Worm (Caenorhabditis elegans) whole organism, young adult: Measurements from ENCODE around the gene K09G1.2.

Experiments
- B0019.2 ChIP-seq: fragments of 200-800 bp; sonication (Bioruptor generic); conservative IDR thresholded peaks from 2 replicates; pipeline ENCODE4 v1.3.6; 2022; ENCODE audit warnings: missing genetic modification reagents, missing genetic modification characterization, missing compliant biosample characterization
- B0261.1 ChIP-seq: sonication (generic microtip); optimal IDR thresholded peaks from 2 replicates; lab custom pipeline; 2016; ENCODE audit warnings: mild to moderate bottlenecking, missing genetic modification characterization, moderate library complexity, missing compliant biosample characterization
- C06A6.2 ChIP-seq: fragments of 200-800 bp; sonication (Bioruptor generic); conservative IDR thresholded peaks from 2 replicates; pipeline ENCODE4 v1.3.6; 2022; ENCODE audit warnings: missing genetic modification characterization, missing compliant biosample characterization
- F23B12.7 ChIP-seq: sonication (generic microtip); optimal IDR thresholded peaks from 2 replicates; lab custom pipeline; 2017; ENCODE audit warnings: missing genetic modification characterization, mild to moderate bottlenecking, missing compliant biosample characterization, antibody characterized with exemption, moderate library complexity; ENCODE audit not compliant: insufficient read depth
- F39B2.1 ChIP-seq: fragments of 200-800 bp; sonication (Bioruptor generic); IDR thresholded peaks from 2 replicates; pipeline ENCODE4 v1.3.6; 2022; ENCODE audit warnings: missing genetic modification reagents, missing genetic modification characterization, missing compliant biosample characterization
- F49E8.2 ChIP-seq: sonication (generic microtip); optimal IDR thresholded peaks from 3 replicates; lab custom pipeline; 2017; ENCODE audit warnings: missing genetic modification characterization, mild to moderate bottlenecking, missing compliant biosample characterization, antibody characterized with exemption, moderate library complexity; ENCODE audit not compliant: insufficient read depth
- F52B5.7 ChIP-seq: sonication (generic microtip); optimal IDR thresholded peaks from 2 replicates; lab custom pipeline; 2016; ENCODE audit warnings: mild to moderate bottlenecking, missing genetic modification characterization, missing compliant biosample characterization
- F57A8.1 ChIP-seq: fragments of 200-800 bp; sonication (Bioruptor generic); optimal IDR thresholded peaks from 2 replicates; lab custom pipeline; 2018; ENCODE audit warnings: mild to moderate bottlenecking, missing genetic modification characterization, moderate library complexity, missing compliant biosample characterization
- F57C9.4 ChIP-seq: sonication (generic microtip); optimal IDR thresholded peaks from 2 replicates; lab custom pipeline; 2017; ENCODE audit warnings: mild to moderate bottlenecking, missing genetic modification characterization, missing compliant biosample characterization
- Y56A3A.18 ChIP-seq: fragments of 200-800 bp; sonication (Bioruptor generic); IDR thresholded peaks from 2 replicates; pipeline ENCODE4 v1.3.6; 2022; ENCODE audit warnings: missing genetic modification reagents, missing genetic modification characterization, missing compliant biosample characterization
- ZK185.1 ChIP-seq: sonication (generic microtip); optimal IDR thresholded peaks from 2 replicates; lab custom pipeline; 2016; ENCODE audit warnings: mild to moderate bottlenecking, missing genetic modification characterization, missing compliant biosample characterization; ENCODE audit not compliant: poor library complexity, severe bottlenecking
- akir-1 ChIP-seq: fragments of 200-800 bp; sonication (Bioruptor generic); optimal IDR thresholded peaks from 2 replicates; lab custom pipeline; 2018; ENCODE audit warnings: mild to moderate bottlenecking, missing genetic modification characterization, moderate library complexity, missing compliant biosample characterization
- ama-1 ChIP-seq, 3 experiments: fragments of 150-350 bp in 1 of 3; sonication (generic microtip) in 2 of 3; optimal IDR thresholded peaks; 2 replicates each; lab custom pipeline; 2014 to 2018; ENCODE audit warnings: missing biosample characterization in 2 of 3, missing genetic modification characterization in 2 of 3, missing genetic modification reagents in 2 of 3
- attf-6 ChIP-seq: fragments of 200-800 bp; sonication (Bioruptor generic); IDR thresholded peaks from 2 replicates; pipeline ENCODE4 v1.3.6; 2022; ENCODE audit warnings: missing genetic modification reagents, missing genetic modification characterization, missing compliant biosample characterization
- ceh-100 ChIP-seq: fragments of 200-800 bp; sonication (Bioruptor generic); IDR thresholded peaks from 2 replicates; pipeline ENCODE4 v1.3.6; 2022; ENCODE audit warnings: missing genetic modification reagents, missing genetic modification characterization, missing compliant biosample characterization
- ceh-27 ChIP-seq: fragments of 200-800 bp; sonication (Bioruptor generic); optimal IDR thresholded peaks from 2 replicates; lab custom pipeline; 2018; ENCODE audit warnings: mild to moderate bottlenecking, missing genetic modification characterization, moderate library complexity, missing compliant biosample characterization
- ceh-91 ChIP-seq: fragments of 200-800 bp; sonication (Bioruptor generic); IDR thresholded peaks from 2 replicates; pipeline ENCODE4 v1.3.6; 2022; ENCODE audit warnings: missing genetic modification reagents, missing genetic modification characterization, missing compliant biosample characterization
- chd-7 ChIP-seq: sonication (generic microtip); optimal IDR thresholded peaks from 2 replicates; lab custom pipeline; 2016; ENCODE audit warnings: mild to moderate bottlenecking, missing genetic modification characterization, moderate library complexity, missing compliant biosample characterization
- dpff-1 ChIP-seq: sonication (generic microtip); optimal IDR thresholded peaks from 2 replicates; lab custom pipeline; 2017; ENCODE audit warnings: mild to moderate bottlenecking, missing genetic modification characterization, missing compliant biosample characterization
- efl-1 ChIP-seq: fragments of 150-350 bp; optimal IDR thresholded peaks from 2 replicates; lab custom pipeline; 2014; ENCODE audit warnings: missing biosample characterization, missing genetic modification reagents, missing genetic modification characterization
- egl-44 ChIP-seq: fragments of 200-800 bp; sonication (Bioruptor generic); IDR thresholded peaks from 2 replicates; pipeline ENCODE4 v1.3.6; 2022; ENCODE audit warnings: missing genetic modification reagents, missing genetic modification characterization, missing compliant biosample characterization
- gei-17 ChIP-seq: fragments of 200-800 bp; sonication (Bioruptor generic); optimal IDR thresholded peaks from 2 replicates; lab custom pipeline; 2018; ENCODE audit warnings: mild to moderate bottlenecking, missing genetic modification characterization, missing compliant biosample characterization
- let-526 ChIP-seq: fragments of 200-800 bp; sonication (Bioruptor generic); IDR thresholded peaks from 2 replicates; pipeline ENCODE4 v1.3.6; 2022; ENCODE audit warnings: missing genetic modification reagents, missing genetic modification characterization, missing compliant biosample characterization
- lin-26 ChIP-seq: fragments of 200-800 bp; sonication (Bioruptor generic); IDR thresholded peaks from 2 replicates; pipeline ENCODE4 v1.3.6; 2022; ENCODE audit warnings: missing genetic modification reagents, missing genetic modification characterization, missing compliant biosample characterization
- lin-40 ChIP-seq: sonication (generic microtip); optimal IDR thresholded peaks from 2 replicates; lab custom pipeline; 2016; ENCODE audit warnings: missing genetic modification characterization, mild to moderate bottlenecking, missing compliant biosample characterization, missing genotype, missing genetic modification reagents
- lsl-1 ChIP-seq: fragments of 200-800 bp; sonication (Bioruptor generic); optimal IDR thresholded peaks from 2 replicates; lab custom pipeline; 2018; ENCODE audit warnings: mild to moderate bottlenecking, missing genetic modification characterization, moderate library complexity, missing compliant biosample characterization
- lsy-27 ChIP-seq: sonication (generic microtip); optimal IDR thresholded peaks from 2 replicates; lab custom pipeline; 2017; ENCODE audit warnings: missing genetic modification characterization, mild to moderate bottlenecking, missing compliant biosample characterization, antibody characterized with exemption, missing genotype, borderline replicate concordance; ENCODE audit not compliant: insufficient read depth
- madf-10 ChIP-seq: sonication (generic microtip); optimal IDR thresholded peaks from 2 replicates; lab custom pipeline; 2016; ENCODE audit warnings: mild to moderate bottlenecking, missing genetic modification characterization, missing compliant biosample characterization
- madf-3 ChIP-seq: fragments of 200-800 bp; sonication (Bioruptor generic); IDR thresholded peaks from 2 replicates; pipeline ENCODE4 v1.3.6; 2022; ENCODE audit warnings: missing genetic modification reagents, missing genetic modification characterization, missing compliant biosample characterization
- mes-4 ChIP-seq: sonication (generic microtip); optimal IDR thresholded peaks from 2 replicates; lab custom pipeline; 2016; ENCODE audit warnings: missing genotype, missing genetic modification characterization, missing compliant biosample characterization
- nhr-80 ChIP-seq: sonication (generic microtip); optimal IDR thresholded peaks from 2 replicates; lab custom pipeline; 2016; ENCODE audit warnings: missing genetic modification characterization, missing compliant biosample characterization
- nhr-90 ChIP-seq: sonication (generic microtip); optimal IDR thresholded peaks from 2 replicates; lab custom pipeline; 2016; ENCODE audit warnings: missing genotype, mild to moderate bottlenecking, missing genetic modification characterization, missing compliant biosample characterization
- repo-1 ChIP-seq: sonication (generic microtip); optimal IDR thresholded peaks from 2 replicates; lab custom pipeline; 2017; ENCODE audit warnings: mild to moderate bottlenecking, missing genetic modification characterization, missing compliant biosample characterization
- snpc-4 ChIP-seq, 5 experiments: fragments of 150-350 bp in 1 of 5; sonication (generic microtip) in 4 of 5; optimal IDR thresholded peaks; 2 replicates each; lab custom pipeline; 2014 to 2018; ENCODE audit warnings: missing genetic modification characterization in 5 of 5, missing biosample characterization in 3 of 5, antibody characterized with exemption in 2 of 5, mild to moderate bottlenecking in 2 of 5, missing compliant biosample characterization in 2 of 5, missing genotype in 2 of 5, moderate library complexity in 2 of 5, missing genetic modification reagents in 1 of 5
- tbp1 ChIP-seq: fragments of 200-800 bp; sonication (Bioruptor generic); optimal IDR thresholded peaks from 2 replicates; lab custom pipeline; 2018; ENCODE audit warnings: mild to moderate bottlenecking, missing genetic modification characterization, missing compliant biosample characterization
- zim-3 ChIP-seq: sonication (generic microtip); optimal IDR thresholded peaks from 2 replicates; lab custom pipeline; 2017; ENCODE audit warnings: mild to moderate bottlenecking, missing genetic modification characterization, moderate library complexity, missing compliant biosample characterization
- ztf-18 ChIP-seq: sonication (generic microtip); optimal IDR thresholded peaks from 2 replicates; lab custom pipeline; 2016; ENCODE audit warnings: missing genotype, mild to moderate bottlenecking, missing genetic modification characterization, missing compliant biosample characterization
- ztf-26 ChIP-seq: sonication (generic microtip); optimal IDR thresholded peaks from 2 replicates; lab custom pipeline; 2017; ENCODE audit warnings: missing genetic modification characterization, missing compliant biosample characterization

K09G1.2 gene

DNA sequence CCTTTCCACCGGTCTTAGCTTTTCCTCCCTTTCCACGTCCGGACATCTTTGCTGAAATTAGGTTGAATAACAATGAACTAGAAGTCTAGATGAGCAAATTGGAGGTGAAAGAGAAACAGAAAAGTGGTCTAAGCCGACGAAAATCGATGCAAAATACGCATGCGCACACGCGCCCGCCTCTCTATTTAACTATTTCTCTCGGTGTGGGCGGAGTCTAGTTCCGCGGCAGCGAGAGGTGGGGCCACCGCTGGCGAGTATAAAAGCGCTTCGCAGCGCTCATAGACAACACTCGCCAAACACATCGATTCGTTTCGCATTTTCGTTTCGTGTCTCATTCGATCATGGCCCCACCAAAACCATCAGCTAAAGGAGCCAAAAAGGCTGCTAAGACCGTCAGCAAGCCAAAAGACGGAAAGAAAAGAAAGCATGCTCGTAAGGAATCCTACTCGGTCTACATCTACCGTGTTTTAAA is 45.1 kb upstream of the K09G1.2 start, which contains the start of the genes his-35 and his-41 (continued):
- TF ChIP-seq ceh-100 (GFP tag; lab: Robert Waterston, UW) (no peak), nhr-80 (tag; lab: Kevin White, UChicago) (peak; percentile 32), lin-40 (tag; lab: Kevin White, UChicago) (peak; percentile 63), gei-17 (GFP tag; lab: Kevin White, UChicago) (no peak), attf-6 (no peak), ztf-26 (tag; lab: Kevin White, UChicago) (peak; percentile 10), zim-3 (tag; lab: Kevin White, UChicago) (no peak), efl-1 (no peak), lsl-1 (GFP tag; lab: Kevin White, UChicago) (no peak), F52B5.7 (peak; percentile 7), B0261.1 (tag; lab: Kevin White, UChicago) (no peak), F57A8.1 (GFP tag; lab: Kevin White, UChicago) (no peak), C06A6.2 (GFP tag; lab: Robert Waterston, UW) (0 out of 2 replicates have a peak, but pooled peaks have one; percentile 30), dpff-1 (tag; lab: Kevin White, UChicago) (no peak), madf-10 (tag; lab: Kevin White, UChicago) (no peak), ZK185.1 (tag; lab: Kevin White, UChicago) (peak; percentile 22), lsy-27 (no peak), nhr-90 (no peak), F39B2.1 (GFP tag; lab: Robert Waterston, UW) (peak; percentile 12; the same call in 1 of the 2 replicates), ama-1 (optimal IDR thresholded peaks at IDR 0.05; lab: Kevin White, UChicago) (peak; percentile 85), ama-1 (GFP tag; optimal IDR thresholded peaks at IDR 0.05; lab: Kevin White, UChicago) (no peak), chd-7 (peak; percentile 6), let-526 (GFP tag; lab: Robert Waterston, UW) (0 out of 2 replicates have a peak, but pooled peaks have one; percentile 34), ceh-27 (GFP tag; lab: Kevin White, UChicago) (peak; percentile 67), snpc-4 (GFP tag; optimal IDR thresholded peaks at IDR 0.05; lab: Kevin White, UChicago) (no peak), snpc-4 (tag; optimal IDR thresholded peaks at IDR 0.05; lab: Kevin White, UChicago) (no peak), ztf-18 (tag; lab: Kevin White, UChicago) (no peak), madf-3 (GFP tag; lab: Robert Waterston, UW) (no peak), F49E8.2 (tag; lab: Kevin White, UChicago) (no peak), ceh-91 (no peak), F57C9.4 (tag; lab: Kevin White, UChicago) (no peak), Y56A3A.18 (GFP tag; lab: Robert Waterston, UW) (no peak), mes-4 (no peak), B0019.2 (GFP tag; lab: Robert Waterston, UW) (no peak), tbp1 (GFP tag; lab: Kevin White, UChicago) (peak; percentile 27), egl-44 (peak; percentile 24; the same call in 1 of the 2 replicates), akir-1 (GFP tag; lab: Kevin White, UChicago) (no peak)

DNA sequence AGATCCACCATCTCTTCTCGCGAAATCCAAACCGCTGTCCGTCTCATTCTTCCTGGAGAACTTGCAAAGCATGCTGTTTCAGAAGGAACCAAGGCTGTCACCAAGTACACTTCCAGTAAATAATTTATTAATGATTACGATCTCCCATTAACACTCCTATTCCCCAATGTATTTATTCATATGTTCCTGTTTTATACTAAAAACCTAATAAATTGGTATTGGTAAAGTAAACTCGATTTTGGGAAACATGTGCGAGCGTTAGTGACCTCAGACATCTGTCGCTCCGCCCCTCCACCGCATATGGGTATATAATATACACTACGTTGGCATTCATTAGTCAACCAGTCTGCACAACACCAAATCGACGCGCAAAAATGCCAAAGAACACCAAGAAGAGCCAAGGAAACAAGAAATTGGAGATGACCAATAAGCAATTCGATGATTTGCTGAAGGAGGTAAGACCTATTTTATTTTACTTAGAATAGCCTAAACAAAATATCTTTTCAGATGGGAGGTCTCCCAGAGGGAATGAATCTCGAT is 44.3 kb upstream of the K09G1.2 start, which contains the start of gene C50F4.6:
Gene C50F4.6 (plus strand): TSS at position 51 of the 540 bp plus-strand sequence.
- 0 out of 2 replicates have a peak, but pooled peaks have one; percentile 21 for TF ChIP-seq lin-26 (GFP tag; lab: Robert Waterston, UW)
- peak; percentile 20 for TF ChIP-seq repo-1 (tag; lab: Kevin White, UChicago)
- TF ChIP-seq B0261.1 (tag; lab: Kevin White, UChicago), result no peak
- TF ChIP-seq tbp1 (GFP tag; lab: Kevin White, UChicago), result no peak
- no peak for TF ChIP-seq F23B12.7 (tag; lab: Kevin White, UChicago)
